Fruit fly (Drosophila melanogaster): ENCODE data around the gene Saysd1.

Saysd1 gene

dm6 chr3R:25262322-25262761, 47.4 kb upstream of the Saysd1 start, which contains the start of the genes Kdsr and CG11858 (continued):
- TF ChIP-seq klu (GFP tag; IDR thresholded peaks at IDR 0.05) (peak; percentile 38; the same call in 1 of the 2 replicates), CG7271 (tag; optimal IDR thresholded peaks at IDR 0.05) (no peak), sd (tag; optimal IDR thresholded peaks at IDR 0.05) (peak; percentile 27), vvl (GFP tag; IDR thresholded peaks at IDR 0.05) (peak; percentile 91), CG8944 (GFP tag; optimal IDR thresholded peaks at IDR 0.05) (peak; percentile 28), br (optimal IDR thresholded peaks at IDR 0.05) (no peak), en (GFP tag; optimal IDR thresholded peaks at IDR 0.05) (no peak), nerfin-2 (GFP tag; IDR thresholded peaks at IDR 0.05; ENCODE audit: partially characterized antibody) (no peak), Deaf1 (tag; optimal IDR thresholded peaks at IDR 0.05) (no peak), gfzf (GFP tag; optimal IDR thresholded peaks at IDR 0.05) (peak; percentile 66), tap (tag; optimal IDR thresholded peaks at IDR 0.05) (no peak), Eip74EF (GFP tag; optimal IDR thresholded peaks at IDR 0.05) (no peak), CG4360 (GFP tag; IDR thresholded peaks at IDR 0.05) (no peak), B-H2 (GFP tag; optimal IDR thresholded peaks at IDR 0.05) (peak; percentile 74), sqz (GFP tag; optimal IDR thresholded peaks at IDR 0.05) (no peak), Antp (GFP tag; optimal IDR thresholded peaks at IDR 0.05) (peak; percentile 28), CG12155 (GFP tag; optimal IDR thresholded peaks at IDR 0.05) (peak; percentile 54), HLHmδ (GFP tag; optimal IDR thresholded peaks at IDR 0.05) (peak; percentile 8), ato (GFP tag; IDR thresholded peaks at IDR 0.05; ENCODE audit: partially characterized antibody) (no peak), lmd (GFP tag; IDR thresholded peaks at IDR 0.05) (peak; percentile 64), CG30020 (tag; optimal IDR thresholded peaks at IDR 0.05) (peak; percentile 46), CG1832 (GFP tag; optimal IDR thresholded peaks at IDR 0.05) (no peak), luna (GFP tag; optimal IDR thresholded peaks at IDR 0.05) (peak; percentile 40), dysf (GFP tag; IDR thresholded peaks at IDR 0.05) (peak; percentile 70), sim (GFP tag; IDR thresholded peaks at IDR 0.05) (0 out of 2 replicates have a peak, but pooled peaks have one; percentile 17), CG17912 (GFP tag; optimal IDR thresholded peaks at IDR 0.05) (no peak), Vsx1 (GFP tag; optimal IDR thresholded peaks at IDR 0.05) (no peak), CG3065 (GFP tag; optimal IDR thresholded peaks at IDR 0.05) (no peak), emc (GFP tag; optimal IDR thresholded peaks at IDR 0.05) (no peak), jing (GFP tag; optimal IDR thresholded peaks at IDR 0.05) (no peak), CG18476 (GFP tag; optimal IDR thresholded peaks at IDR 0.05) (peak; percentile 71), CG11504 (tag; optimal IDR thresholded peaks at IDR 0.05) (no peak), CG1603 (tag; optimal IDR thresholded peaks at IDR 0.05) (peak; percentile 57), CG7928 (GFP tag; optimal IDR thresholded peaks at IDR 0.05) (no peak), CG2712 (tag; optimal IDR thresholded peaks at IDR 0.05) (peak; percentile 82), CG14014 (GFP tag; IDR thresholded peaks at IDR 0.05) (peak; percentile 77), so (GFP tag; IDR thresholded peaks at IDR 0.05) (no peak), CG13123 (GFP tag; optimal IDR thresholded peaks at IDR 0.05) (peak; percentile 6), Six4 (GFP tag; optimal IDR thresholded peaks at IDR 0.05) (no peak), CG17359 (tag; optimal IDR thresholded peaks at IDR 0.05) (no peak), org-1 (GFP tag; optimal IDR thresholded peaks at IDR 0.05) (no peak), eve (GFP tag; optimal IDR thresholded peaks at IDR 0.05) (no peak), Tbp (GFP tag; optimal IDR thresholded peaks at IDR 0.05) (no peak), HLH3B (GFP tag; IDR thresholded peaks at IDR 0.05) (peak; percentile 21; the same call in 1 of the 2 replicates), Lhr (GFP tag; optimal IDR thresholded peaks at IDR 0.05) (peak; percentile 37), tx (GFP tag; optimal IDR thresholded peaks at IDR 0.05) (peak; percentile 26), slp2 (GFP tag; optimal IDR thresholded peaks at IDR 0.05) (no peak), lilli (GFP tag; optimal IDR thresholded peaks at IDR 0.05) (peak; percentile 83), scrt (GFP tag; optimal IDR thresholded peaks at IDR 0.05) (peak; percentile 33), CG10321 (GFP tag; IDR thresholded peaks at IDR 0.05) (no peak), dmrt11E (tag; optimal IDR thresholded peaks at IDR 0.05) (peak; percentile 52)

All from whole organism, embryonic.